Fruit fly (Drosophila melanogaster): ENCODE results near the gene Cpr72Ea.

Cpr72Ea gene

DNA sequence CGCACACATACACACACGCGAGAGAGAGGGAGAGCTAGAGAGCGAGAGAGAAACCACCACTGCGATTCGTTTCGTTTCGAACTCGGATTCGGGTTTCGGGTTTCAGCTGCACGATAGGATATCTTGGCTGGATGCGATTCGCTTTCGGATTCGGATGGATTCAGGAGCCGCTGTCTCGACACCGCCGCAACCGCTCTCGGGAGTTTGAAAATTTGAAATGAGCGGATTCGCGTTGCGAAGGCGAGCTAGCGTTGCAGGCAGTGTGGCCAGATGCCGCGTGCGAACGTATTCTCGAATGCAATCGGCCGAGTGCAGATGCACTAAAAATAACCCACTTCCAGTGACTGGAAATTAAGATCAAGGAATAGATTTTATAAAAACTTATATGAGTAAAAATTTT lies 49.2 kb downstream of the Cpr72Ea start, which contains the start of gene fax:
TSS of gene fax (minus strand) at position 263 of the 400 bp plus-strand sequence.
- TF ChIP-seq cwo (GFP tag; optimal IDR thresholded peaks at IDR 0.05) (no peak), Mad (GFP tag; optimal IDR thresholded peaks at IDR 0.05) (no peak), amos (GFP tag; IDR thresholded peaks at IDR 0.05; ENCODE audit: partially characterized antibody) (peak; percentile 57), CG7745 (tag; optimal IDR thresholded peaks at IDR 0.05) (peak; percentile 29), CG7556 (GFP tag; optimal IDR thresholded peaks at IDR 0.05) (no peak), CG15696 (tag; optimal IDR thresholded peaks at IDR 0.05) (no peak), CG17359 (tag; optimal IDR thresholded peaks at IDR 0.05) (no peak), C15 (GFP tag; IDR thresholded peaks at IDR 0.05) (no peak), grau (tag; optimal IDR thresholded peaks at IDR 0.05) (peak; percentile 29), CG12071 (GFP tag; optimal IDR thresholded peaks at IDR 0.05) (peak; percentile 26), tx (GFP tag; optimal IDR thresholded peaks at IDR 0.05) (no peak), CG6765 (GFP tag; optimal IDR thresholded peaks at IDR 0.05) (peak; percentile 30), peb (GFP tag; IDR thresholded peaks at IDR 0.05) (peak; percentile 32; the same call in 1 of the 2 replicates), Nf-YB (GFP tag; optimal IDR thresholded peaks at IDR 0.05) (peak; percentile 39), CG8924 (tag; optimal IDR thresholded peaks at IDR 0.05) (peak; percentile 54), Kr (GFP tag; optimal IDR thresholded peaks at IDR 0.05) (peak; percentile 70), row (GFP tag; IDR thresholded peaks at IDR 0.05) (peak; percentile 46; the same call in 1 of the 3 replicates), gsb (GFP tag; IDR thresholded peaks at IDR 0.05) (no peak), wek (GFP tag; optimal IDR thresholded peaks at IDR 0.05) (no peak), br (optimal IDR thresholded peaks at IDR 0.05) (no peak), CG13296 (GFP tag; optimal IDR thresholded peaks at IDR 0.05) (peak; percentile 48), B-H2 (GFP tag; optimal IDR thresholded peaks at IDR 0.05) (no peak), CG5180 (GFP tag; optimal IDR thresholded peaks at IDR 0.05) (no peak), Aef1 (GFP tag; IDR thresholded peaks at IDR 0.05) (no peak), Med (GFP tag) (peak; percentile 92), zen2 (GFP tag; IDR thresholded peaks at IDR 0.05; ENCODE audit: partially characterized antibody) (no peak), otp (GFP tag; IDR thresholded peaks at IDR 0.05) (peak; percentile 44; the same call in 1 of the 3 replicates), hbn (GFP tag; IDR thresholded peaks at IDR 0.05; ENCODE audit: partially characterized antibody) (no peak; the same call in none of the 2 replicates), Doc3 (GFP tag; IDR thresholded peaks at IDR 0.05; ENCODE audit: partially characterized antibody) (no peak), Elba2 (GFP tag; optimal IDR thresholded peaks at IDR 0.05) (peak; percentile 10), insv (GFP tag; optimal IDR thresholded peaks at IDR 0.05) (peak in 1 of 2 experiments; percentile 53), Eip74EF (GFP tag; optimal IDR thresholded peaks at IDR 0.05) (peak in 1 of 2 experiments; percentile 27), nerfin-2 (GFP tag; IDR thresholded peaks at IDR 0.05; ENCODE audit: partially characterized antibody) (peak; percentile 21; the same call in 1 of the 2 replicates), CG8359 (GFP tag; optimal IDR thresholded peaks at IDR 0.05; ENCODE audit: borderline replicate concordance) (no peak), ase (GFP tag; IDR thresholded peaks at IDR 0.05) (no peak), lmd (GFP tag; IDR thresholded peaks at IDR 0.05) (no peak), Hr78 (GFP tag; optimal IDR thresholded peaks at IDR 0.05) (no peak), ind (GFP tag; optimal IDR thresholded peaks at IDR 0.05) (no peak), Ptx1 (GFP tag; IDR thresholded peaks at IDR 0.05) (no peak), HLH3B (GFP tag; IDR thresholded peaks at IDR 0.05) (0 out of 2 replicates have a peak, but pooled peaks have one; percentile 7), CG13894 (tag; optimal IDR thresholded peaks at IDR 0.05) (peak; percentile 19), ab (GFP tag; optimal IDR thresholded peaks at IDR 0.05) (no peak), nmo (GFP tag; optimal IDR thresholded peaks at IDR 0.05) (peak; percentile 33), shn (GFP tag; optimal IDR thresholded peaks at IDR 0.05) (no peak), CG10209 (GFP tag; optimal IDR thresholded peaks at IDR 0.05) (no peak), dm (GFP tag; optimal IDR thresholded peaks at IDR 0.05) (no peak), vvl (GFP tag; IDR thresholded peaks at IDR 0.05) (peak; percentile 61; the same call in 1 of the 2 replicates), NfI (GFP tag; optimal IDR thresholded peaks at IDR 0.05) (peak; percentile 2), exex (tag; optimal IDR thresholded peaks at IDR 0.05) (no peak), dimm (GFP tag; IDR thresholded peaks at IDR 0.05) (no peak)
